Worm (Caenorhabditis elegans): ENCODE measurements around the gene nspg-10.

nspg-10 gene

ce11 chrIV:4609568-4609967 is 4.0 kb downstream of the nspg-10 start, which contains the start of gene col-110:
Gene col-110 (minus strand): TSS chrIV:4609668.
- TF ChIP-seq nhr-43 (tag; optimal IDR thresholded peaks at IDR 0.05; ENCODE audit: poor library complexity, severe bottlenecking), result no peak
- TF ChIP-seq pqm-1 (tag; optimal IDR thresholded peaks at IDR 0.05), result no peak
- no peak for TF ChIP-seq ceh-28 (tag; optimal IDR thresholded peaks at IDR 0.05)
- no peak for TF ChIP-seq sea-2 (GFP tag; optimal IDR thresholded peaks at IDR 0.05)
- TF ChIP-seq egl-27 (tag; optimal IDR thresholded peaks at IDR 0.05), result no peak
- TF ChIP-seq elt-2 (tag; optimal IDR thresholded peaks at IDR 0.05), result no peak
- TF ChIP-seq nhr-12 (tag; optimal IDR thresholded peaks at IDR 0.05), result no peak
- TF ChIP-seq nfya-1 (tag; optimal IDR thresholded peaks at IDR 0.05; ENCODE audit: insufficient read depth), result no peak
- no peak for TF ChIP-seq nhr-28 (tag; optimal IDR thresholded peaks at IDR 0.05)
- no peak for TF ChIP-seq fos-1 (tag; optimal IDR thresholded peaks at IDR 0.05)
- no peak for TF ChIP-seq fkh-2 (tag; optimal IDR thresholded peaks at IDR 0.05)
- no peak for TF ChIP-seq ceh-9 (tag; optimal IDR thresholded peaks at IDR 0.05)
- no peak for TF ChIP-seq nhr-11 (tag; optimal IDR thresholded peaks at IDR 0.05)
- no peak for TF ChIP-seq unc-62 (GFP tag; optimal IDR thresholded peaks at IDR 0.05)
- no peak for TF ChIP-seq mdl-1 (tag; optimal IDR thresholded peaks at IDR 0.05)
- TF ChIP-seq daf-12 (tag; optimal IDR thresholded peaks at IDR 0.05), result no peak

- no peak for TF ChIP-seq nhr-12 (tag; optimal IDR thresholded peaks at IDR 0.05)
- TF ChIP-seq sea-2 (GFP tag; optimal IDR thresholded peaks at IDR 0.05), result no peak
- no peak for TF ChIP-seq elt-2 (tag; optimal IDR thresholded peaks at IDR 0.05)
- no peak for TF ChIP-seq daf-12 (tag; optimal IDR thresholded peaks at IDR 0.05)
- TF ChIP-seq snpc-4 (tag; optimal IDR thresholded peaks at IDR 0.05), result no peak
- no peak for TF ChIP-seq ama-1 (optimal IDR thresholded peaks at IDR 0.05)
- no peak for TF ChIP-seq fkh-10 (GFP tag; optimal IDR thresholded peaks at IDR 0.05)
- TF ChIP-seq nhr-76 (tag; optimal IDR thresholded peaks at IDR 0.05), result no peak
- TF ChIP-seq nhr-67 (tag; optimal IDR thresholded peaks at IDR 0.05), result no peak
- no peak for TF ChIP-seq fkh-2 (tag; optimal IDR thresholded peaks at IDR 0.05)
- TF ChIP-seq nhr-43 (tag; optimal IDR thresholded peaks at IDR 0.05; ENCODE audit: poor library complexity, severe bottlenecking), result no peak
- no peak for TF ChIP-seq aly-2 (tag; optimal IDR thresholded peaks at IDR 0.05)
- TF ChIP-seq nhr-11 (tag; optimal IDR thresholded peaks at IDR 0.05), result no peak
- no peak for TF ChIP-seq lin-39 (tag; optimal IDR thresholded peaks at IDR 0.05)
- no peak for TF ChIP-seq lin-15B (tag; optimal IDR thresholded peaks at IDR 0.05)
- TF ChIP-seq skn-1 (tag; optimal IDR thresholded peaks at IDR 0.05), result no peak
- no peak for TF ChIP-seq eor-1 (tag; optimal IDR thresholded peaks at IDR 0.05)
- TF ChIP-seq ztf-4 (tag; optimal IDR thresholded peaks at IDR 0.05), result no peak
Measured at ce11 chrIV:4611740-4612139, 6.2 kb downstream of the nspg-10 start.

ce11 chrIV:4612597-4612996 is 7.0 kb downstream of the nspg-10 start:
- TF ChIP-seq R02D3.7 (tag; optimal IDR thresholded peaks at IDR 0.05), result no peak
- TF ChIP-seq ama-1 (optimal IDR thresholded peaks at IDR 0.05), result no peak
- no peak for TF ChIP-seq ceh-28 (tag; optimal IDR thresholded peaks at IDR 0.05)
- no peak for TF ChIP-seq nhr-12 (tag; optimal IDR thresholded peaks at IDR 0.05)
- no peak for TF ChIP-seq elt-3 (tag; optimal IDR thresholded peaks at IDR 0.05)
- no peak for TF ChIP-seq pha-4 (tag; optimal IDR thresholded peaks at IDR 0.05)
- TF ChIP-seq sea-2 (GFP tag; optimal IDR thresholded peaks at IDR 0.05), result no peak
- no peak for TF ChIP-seq ZK546.5 (tag; optimal IDR thresholded peaks at IDR 0.05)
- TF ChIP-seq lin-39 (tag; optimal IDR thresholded peaks at IDR 0.05), result no peak
- no peak for TF ChIP-seq nhr-23 (tag; optimal IDR thresholded peaks at IDR 0.05)
- TF ChIP-seq nhr-237 (tag; optimal IDR thresholded peaks at IDR 0.05), result no peak
- no peak for TF ChIP-seq nhr-76 (tag; optimal IDR thresholded peaks at IDR 0.05)
- TF ChIP-seq tbx-2 (tag; optimal IDR thresholded peaks at IDR 0.05), result no peak

- peak; percentile 17 for TF ChIP-seq nhr-11 (tag; optimal IDR thresholded peaks at IDR 0.05)
- no peak for TF ChIP-seq jun-1 (tag; optimal IDR thresholded peaks at IDR 0.05)
Measured at ce11 chrIV:4613516-4613915, 7.9 kb downstream of the nspg-10 start.

- TF ChIP-seq R02D3.7 (tag; optimal IDR thresholded peaks at IDR 0.05) (no peak), lin-15B (tag; optimal IDR thresholded peaks at IDR 0.05) (no peak), nhr-77 (tag; optimal IDR thresholded peaks at IDR 0.05) (no peak), mdl-1 (tag; optimal IDR thresholded peaks at IDR 0.05) (no peak), elt-1 (tag; optimal IDR thresholded peaks at IDR 0.05) (no peak), nfya-1 (tag; optimal IDR thresholded peaks at IDR 0.05; ENCODE audit: insufficient read depth) (no peak), eor-1 (tag; optimal IDR thresholded peaks at IDR 0.05) (no peak)
Measured at ce11 chrIV:4623852-4624251, 18.3 kb downstream of the nspg-10 start.
